Worm (Caenorhabditis elegans) whole organism, early embryonic: ENCODE data around the gene hacd-1.

Experiments used
- B0310.2 ChIP-seq: sonication (generic microtip); optimal IDR thresholded peaks from 2 replicates; lab custom pipeline; 2016; ENCODE audit warnings: mild to moderate bottlenecking, missing genetic modification characterization, missing compliant biosample characterization
- F13C5.2 ChIP-seq: sonication (generic microtip); optimal IDR thresholded peaks from 2 replicates; lab custom pipeline; 2017; ENCODE audit warnings: mild to moderate bottlenecking, missing genetic modification characterization, inconsistent platforms, missing compliant biosample characterization
- aly-1 ChIP-seq: sonication (generic microtip); optimal IDR thresholded peaks from 2 replicates; lab custom pipeline; 2016; ENCODE audit warnings: missing genetic modification characterization, missing compliant biosample characterization
- ama-1 ChIP-seq: fragments of 150-350 bp; optimal IDR thresholded peaks from 2 replicates; lab custom pipeline; 2014
- ceh-13 ChIP-seq: fragments of 200-800 bp; sonication (Bioruptor generic); optimal IDR thresholded peaks from 2 replicates; lab custom pipeline; 2018; ENCODE audit warnings: mild to moderate bottlenecking, missing genetic modification characterization, missing compliant biosample characterization
- ceh-36 ChIP-seq: sonication (generic microtip); optimal IDR thresholded peaks from 2 replicates; lab custom pipeline; 2016; ENCODE audit warnings: missing genetic modification characterization, inconsistent platforms, missing compliant biosample characterization
- ets-7 ChIP-seq: sonication (generic microtip); optimal IDR thresholded peaks from 2 replicates; lab custom pipeline; 2016; ENCODE audit warnings: missing genotype, missing genetic modification characterization, missing compliant biosample characterization
- flt-1 ChIP-seq: fragments of 200-800 bp; sonication (Bioruptor generic); IDR thresholded peaks from 2 replicates; pipeline ENCODE4 v1.3.6; 2022; ENCODE audit warnings: missing genetic modification characterization, missing compliant biosample characterization
- hmbx-1 ChIP-seq: sonication (generic microtip); optimal IDR thresholded peaks from 2 replicates; lab custom pipeline; 2016; ENCODE audit warnings: mild to moderate bottlenecking, missing genetic modification characterization, missing compliant biosample characterization
- hmg-4 ChIP-seq: fragments of 200-800 bp; sonication (Bioruptor generic); optimal IDR thresholded peaks from 2 replicates; lab custom pipeline; 2018; ENCODE audit warnings: mild to moderate bottlenecking, missing genetic modification characterization, missing compliant biosample characterization
- hnd-1 ChIP-seq: sonication (generic microtip); optimal IDR thresholded peaks from 2 replicates; lab custom pipeline; 2016; ENCODE audit warnings: missing genetic modification characterization, missing compliant biosample characterization
- pes-1 ChIP-seq: fragments of 200-800 bp; sonication (Bioruptor generic); IDR thresholded peaks from 2 replicates; pipeline ENCODE4 v1.3.6; 2022; ENCODE audit warnings: missing genetic modification reagents, missing genetic modification characterization, missing compliant biosample characterization
- scrt-1 ChIP-seq: fragments of 200-800 bp; sonication (Bioruptor generic); IDR thresholded peaks from 2 replicates; pipeline ENCODE4 v1.3.6; 2022; ENCODE audit warnings: missing genetic modification characterization, missing compliant biosample characterization
- sea-1 ChIP-seq: fragments of 200-800 bp; sonication (Bioruptor generic); conservative IDR thresholded peaks from 2 replicates; pipeline ENCODE4 v1.3.6; 2022; ENCODE audit warnings: missing genetic modification characterization, missing compliant biosample characterization
- tbx-11 ChIP-seq: fragments of 200-800 bp; sonication (Bioruptor generic); IDR thresholded peaks from 2 replicates; pipeline ENCODE4 v1.3.6; 2022; ENCODE audit warnings: missing genetic modification characterization, missing compliant biosample characterization
- tbx-37 ChIP-seq: fragments of 200-800 bp; sonication (Bioruptor generic); conservative IDR thresholded peaks from 2 replicates; pipeline ENCODE4 v1.3.6; 2022; ENCODE audit warnings: missing genetic modification reagents, missing genetic modification characterization, missing compliant biosample characterization
- tra-4 ChIP-seq: sonication (generic microtip); optimal IDR thresholded peaks from 2 replicates; lab custom pipeline; 2017; ENCODE audit warnings: missing genetic modification characterization, missing compliant biosample characterization

Gene hacd-1

ce11 chrV:1460069-1460468 lies at the start of gene hacd-1:
TSS of gene hacd-1 (plus strand) at chrV:1460369.
- no peak for TF ChIP-seq ets-7 (tag; lab: Kevin White, UChicago)
- no peak for TF ChIP-seq hmg-4 (GFP tag; lab: Kevin White, UChicago)
- no peak for TF ChIP-seq scrt-1 (GFP tag; lab: Robert Waterston, UW)
- no peak for TF ChIP-seq ceh-36 (tag; lab: Kevin White, UChicago)
- TF ChIP-seq hnd-1 (tag; lab: Kevin White, UChicago), result no peak
- no peak for TF ChIP-seq aly-1 (tag; lab: Kevin White, UChicago)
- no peak for TF ChIP-seq sea-1 (GFP tag; lab: Robert Waterston, UW)
- no peak for TF ChIP-seq tra-4 (tag; lab: Kevin White, UChicago)
- no peak for TF ChIP-seq ama-1 (lab: Kevin White, UChicago)
- TF ChIP-seq hmbx-1 (tag; lab: Kevin White, UChicago), result no peak
- no peak for TF ChIP-seq flt-1 (GFP tag; lab: Robert Waterston, UW)
- no peak for TF ChIP-seq ceh-13 (GFP tag; lab: Kevin White, UChicago)
- no peak for TF ChIP-seq F13C5.2

ce11 chrV:1410727-1411126 lies 49.4 kb upstream of the hacd-1 start:
- TF ChIP-seq scrt-1 (GFP tag; lab: Robert Waterston, UW) (no peak), tra-4 (tag; lab: Kevin White, UChicago) (no peak), B0310.2 (tag; lab: Kevin White, UChicago) (no peak), flt-1 (GFP tag; lab: Robert Waterston, UW) (no peak), tbx-37 (GFP tag; lab: Robert Waterston, UW) (no peak)

- no peak for TF ChIP-seq B0310.2 (tag; lab: Kevin White, UChicago)
These were observed 48.7 kb upstream of the hacd-1 start, which contains the start of gene snt-5 for ce11 chrV:1411459-1411858. TSS of gene snt-5 (minus strand) at chrV:1411559.

DNA sequence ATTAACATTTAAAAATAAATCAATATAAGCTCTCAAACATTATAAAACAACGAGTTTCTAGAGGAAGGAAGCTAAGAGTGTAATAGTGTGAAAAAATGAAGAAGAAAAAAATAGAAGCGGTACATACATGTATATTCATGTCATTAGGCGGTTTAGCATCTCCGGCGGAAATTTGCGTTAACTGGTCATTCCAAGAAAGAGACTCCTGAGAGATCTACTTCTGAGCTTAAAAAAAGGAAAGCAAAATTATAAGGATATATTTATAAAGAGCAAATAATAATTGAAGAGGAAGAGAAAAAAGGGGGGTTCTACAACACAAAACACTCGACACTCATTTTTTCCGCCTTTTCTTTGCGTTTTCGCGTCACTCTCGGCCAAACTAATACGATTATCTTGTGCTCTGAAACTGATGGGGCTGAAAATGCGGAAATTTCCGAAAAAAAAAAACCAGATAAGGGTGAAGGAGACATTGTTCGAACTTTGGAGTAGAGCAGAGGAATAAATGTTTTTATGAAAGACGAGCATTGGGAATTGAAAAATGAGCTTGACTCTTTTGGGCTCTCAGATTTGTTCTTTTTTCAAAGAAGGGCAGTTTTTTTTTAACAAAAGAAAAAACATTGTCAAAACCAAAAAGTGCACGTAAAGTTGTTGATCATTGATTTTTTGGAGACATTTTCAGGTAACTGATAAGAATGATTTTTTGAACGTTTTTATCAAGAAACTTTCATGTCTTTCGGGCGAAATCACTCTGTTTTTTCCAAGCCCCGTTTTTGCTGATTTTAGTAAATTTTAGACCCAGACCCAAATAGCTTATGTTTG lies 45.3 kb upstream of the hacd-1 start:
- TF ChIP-seq aly-1 (tag; lab: Kevin White, UChicago) (no peak), hmg-4 (GFP tag; lab: Kevin White, UChicago) (no peak), ama-1 (lab: Kevin White, UChicago) (no peak), tra-4 (tag; lab: Kevin White, UChicago) (no peak), sea-1 (GFP tag; lab: Robert Waterston, UW) (no peak), scrt-1 (GFP tag; lab: Robert Waterston, UW) (no peak), pes-1 (GFP tag; lab: Robert Waterston, UW) (no peak), flt-1 (GFP tag; lab: Robert Waterston, UW) (no peak), F13C5.2 (no peak), hnd-1 (tag; lab: Kevin White, UChicago) (no peak), tbx-11 (no peak), ceh-36 (tag; lab: Kevin White, UChicago) (no peak), B0310.2 (tag; lab: Kevin White, UChicago) (no peak), ceh-13 (GFP tag; lab: Kevin White, UChicago) (no peak)

DNA sequence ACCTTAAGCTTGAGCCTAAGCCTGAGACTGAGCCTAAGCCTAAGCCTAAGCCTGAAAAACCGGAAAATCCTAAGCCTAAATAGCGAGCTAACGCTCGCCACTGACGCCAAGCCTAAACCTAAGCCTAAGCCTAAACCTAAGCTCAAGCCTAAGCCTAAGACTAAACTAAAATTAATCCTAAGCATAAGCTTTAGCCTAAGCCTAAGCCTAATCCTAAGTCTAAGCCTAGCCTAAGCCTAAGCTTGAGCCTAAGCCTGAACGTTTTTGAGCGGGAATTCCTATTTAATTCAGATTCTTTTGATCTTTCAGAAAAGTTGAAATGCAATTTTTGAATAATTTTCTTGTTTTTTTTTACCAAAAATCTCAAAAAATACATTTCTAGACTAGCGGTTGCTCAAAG lies 44.0 kb upstream of the hacd-1 start:
- TF ChIP-seq ceh-13 (GFP tag; lab: Kevin White, UChicago), result no peak
- TF ChIP-seq ceh-36 (tag; lab: Kevin White, UChicago), result peak; percentile 83
- no peak for TF ChIP-seq ama-1 (lab: Kevin White, UChicago)
- TF ChIP-seq flt-1 (GFP tag; lab: Robert Waterston, UW), result no peak
- no peak for TF ChIP-seq B0310.2 (tag; lab: Kevin White, UChicago)

DNA sequence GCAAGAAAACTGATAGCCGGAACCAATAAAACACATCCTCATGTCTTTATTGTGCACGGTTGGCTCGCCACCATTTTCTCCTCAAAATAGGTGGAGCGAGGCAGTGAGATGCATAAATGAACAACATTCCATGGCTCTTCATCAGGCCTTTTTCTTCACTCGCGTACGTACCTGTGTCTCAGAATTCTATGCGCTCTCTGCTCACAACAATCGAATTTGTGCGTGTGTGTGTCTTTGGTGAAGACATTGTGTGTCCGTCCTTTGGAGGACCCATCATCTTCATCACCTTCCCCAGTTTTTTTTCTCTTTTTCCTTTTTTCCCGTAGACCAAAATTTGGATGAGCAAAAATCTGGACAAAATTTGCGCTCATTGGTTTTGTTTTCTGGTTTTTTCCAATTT lies 37.9 kb upstream of the hacd-1 start:
- no peak for TF ChIP-seq ceh-36 (tag; lab: Kevin White, UChicago)
- TF ChIP-seq B0310.2 (tag; lab: Kevin White, UChicago), result no peak
- no peak for TF ChIP-seq sea-1 (GFP tag; lab: Robert Waterston, UW)
- TF ChIP-seq flt-1 (GFP tag; lab: Robert Waterston, UW), result no peak
- no peak for TF ChIP-seq ets-7 (tag; lab: Kevin White, UChicago)
- no peak for TF ChIP-seq tra-4 (tag; lab: Kevin White, UChicago)
- no peak for TF ChIP-seq ceh-13 (GFP tag; lab: Kevin White, UChicago)
- TF ChIP-seq aly-1 (tag; lab: Kevin White, UChicago), result no peak
- no peak for TF ChIP-seq ama-1 (lab: Kevin White, UChicago)
- no peak for TF ChIP-seq pes-1 (GFP tag; lab: Robert Waterston, UW)
- no peak for TF ChIP-seq hnd-1 (tag; lab: Kevin White, UChicago)
- TF ChIP-seq tbx-11, result no peak
- no peak for TF ChIP-seq hmg-4 (GFP tag; lab: Kevin White, UChicago)
- no peak for TF ChIP-seq hmbx-1 (tag; lab: Kevin White, UChicago)
- TF ChIP-seq tbx-37 (GFP tag; lab: Robert Waterston, UW), result no peak
- TF ChIP-seq scrt-1 (GFP tag; lab: Robert Waterston, UW), result no peak
- no peak for TF ChIP-seq F13C5.2

ce11 chrV:1423338-1423737 lies 36.8 kb upstream of the hacd-1 start:
- no peak for TF ChIP-seq aly-1 (tag; lab: Kevin White, UChicago)
- TF ChIP-seq ceh-36 (tag; lab: Kevin White, UChicago), result peak; percentile 96

DNA sequence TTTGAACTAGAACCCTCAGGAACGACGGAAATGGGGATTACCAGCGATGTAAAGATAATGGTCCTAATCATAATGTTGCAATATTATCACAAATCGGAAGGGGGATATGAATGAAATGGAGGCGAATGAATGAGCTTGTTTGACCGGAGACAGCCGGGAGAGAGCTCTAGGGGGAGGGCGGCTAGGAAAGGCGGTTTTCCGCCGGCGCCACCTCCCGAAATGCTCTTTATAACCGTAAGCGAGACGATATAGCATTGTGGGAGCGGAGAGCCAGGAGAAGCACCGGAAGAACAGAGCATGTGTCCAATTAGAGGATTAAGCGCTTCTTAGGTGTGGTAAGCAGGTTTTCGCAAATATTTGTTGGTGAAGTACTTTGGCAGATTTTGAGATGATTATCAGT lies 34.6 kb upstream of the hacd-1 start, which contains the start of gene R12A1.3:
Gene R12A1.3, minus strand, starts transcription at position 200 of the 400 bp plus-strand sequence.
- no peak for TF ChIP-seq B0310.2 (tag; lab: Kevin White, UChicago)
- no peak for TF ChIP-seq tbx-11
- no peak for TF ChIP-seq pes-1 (GFP tag; lab: Robert Waterston, UW)
- no peak for TF ChIP-seq hmbx-1 (tag; lab: Kevin White, UChicago)
- TF ChIP-seq flt-1 (GFP tag; lab: Robert Waterston, UW), result no peak
- no peak for TF ChIP-seq ceh-36 (tag; lab: Kevin White, UChicago)
- TF ChIP-seq ceh-13 (GFP tag; lab: Kevin White, UChicago), result no peak
- no peak for TF ChIP-seq aly-1 (tag; lab: Kevin White, UChicago)
- TF ChIP-seq hnd-1 (tag; lab: Kevin White, UChicago), result no peak
- TF ChIP-seq F13C5.2, result no peak
- TF ChIP-seq ets-7 (tag; lab: Kevin White, UChicago), result no peak
- TF ChIP-seq scrt-1 (GFP tag; lab: Robert Waterston, UW), result no peak
- TF ChIP-seq tra-4 (tag; lab: Kevin White, UChicago), result no peak
- no peak for TF ChIP-seq sea-1 (GFP tag; lab: Robert Waterston, UW)
- no peak for TF ChIP-seq hmg-4 (GFP tag; lab: Kevin White, UChicago)
- TF ChIP-seq tbx-37 (GFP tag; lab: Robert Waterston, UW), result no peak
- no peak for TF ChIP-seq ama-1 (lab: Kevin White, UChicago)
